Fruit fly (Drosophila melanogaster) whole organism, embryonic: ENCODE data around the gene CG10274.
A peak's percentile ranks its signal among the peaks of the same experiment; 100 is the strongest.

Experiments used
- Adf1 ChIP-seq: fragments of 200-800 bp; sonication (Bioruptor generic); IDR thresholded peaks from 2 replicates; pipeline ENCODE4 v1.3.6; 2022; ENCODE audit warnings: missing biosample characterization, missing genetic modification characterization
- Atf3 ChIP-seq: fragments of 200-800 bp; sonication (Bioruptor generic); optimal IDR thresholded peaks from 3 replicates; lab custom pipeline; 2016; ENCODE audit warnings: missing biosample characterization, missing genetic modification characterization
- CG10267 ChIP-seq: fragments of 200-800 bp; sonication (Bioruptor generic); optimal IDR thresholded peaks from 2 replicates; lab custom pipeline; 2018; ENCODE audit warnings: missing biosample characterization, mild to moderate bottlenecking, missing genetic modification characterization, moderate library complexity
- CG10462 ChIP-seq: fragments of 200-800 bp; sonication (Bioruptor generic); optimal IDR thresholded peaks from 2 replicates; lab custom pipeline; 2016; ENCODE audit warnings: missing biosample characterization, missing genetic modification characterization
- CG12219 ChIP-seq: fragments of 200-800 bp; sonication (Bioruptor generic); optimal IDR thresholded peaks from 3 replicates; lab custom pipeline; 2018; ENCODE audit warnings: missing biosample characterization, mild to moderate bottlenecking, missing genetic modification characterization
- CG13287 ChIP-seq: fragments of 200-800 bp; sonication (Bioruptor generic); IDR thresholded peaks from 2 replicates; pipeline ENCODE4 v1.3.6; 2022; ENCODE audit warnings: missing biosample characterization, missing genetic modification characterization; ENCODE audit not compliant: partially characterized antibody
- CG14710 ChIP-seq: fragments of 200-800 bp; sonication (Bioruptor generic); optimal IDR thresholded peaks from 3 replicates; lab custom pipeline; 2019; ENCODE audit warnings: missing biosample characterization, mild to moderate bottlenecking, missing genetic modification characterization, moderate library complexity
- CG34224 ChIP-seq: fragments of 200-800 bp; sonication (Bioruptor generic); IDR thresholded peaks from 3 replicates; pipeline ENCODE4 v1.3.6; 2022; ENCODE audit warnings: missing biosample characterization, missing genetic modification characterization; ENCODE audit not compliant: partially characterized antibody
- CG34422 ChIP-seq: fragments of 200-800 bp; sonication (Bioruptor generic); IDR thresholded peaks from 3 replicates; pipeline ENCODE4 v1.3.6; 2022; ENCODE audit warnings: missing biosample characterization, missing genetic modification characterization
- CG6175 ChIP-seq: fragments of 200-800 bp; sonication (Bioruptor generic); IDR thresholded peaks from 3 replicates; pipeline ENCODE4 v1.3.6; 2022; ENCODE audit warnings: missing biosample characterization, missing genetic modification characterization
- CG6791 ChIP-seq: fragments of 200-800 bp; sonication (Bioruptor generic); IDR thresholded peaks from 3 replicates; pipeline ENCODE4 v1.3.6; 2022; ENCODE audit warnings: missing biosample characterization, missing genetic modification characterization; ENCODE audit not compliant: partially characterized antibody
- CG7372 ChIP-seq: fragments of 200-800 bp; sonication (Bioruptor generic); IDR thresholded peaks from 2 replicates; pipeline ENCODE4 v1.3.6; 2022; ENCODE audit warnings: missing biosample characterization, missing genetic modification characterization
- CG7745 ChIP-seq: fragments of 200-800 bp; sonication (Bioruptor generic); optimal IDR thresholded peaks from 2 replicates; lab custom pipeline; 2018; ENCODE audit warnings: missing biosample characterization, mild to moderate bottlenecking, missing genetic modification characterization, moderate library complexity
- CG7963 ChIP-seq: fragments of 200-800 bp; sonication (Bioruptor generic); IDR thresholded peaks from 3 replicates; pipeline ENCODE4 v1.3.6; 2022; ENCODE audit warnings: missing biosample characterization, missing genetic modification characterization; ENCODE audit not compliant: partially characterized antibody
- CG9797 ChIP-seq: fragments of 200-800 bp; sonication (Bioruptor generic); optimal IDR thresholded peaks from 3 replicates; lab custom pipeline; 2018; ENCODE audit warnings: missing biosample characterization, mild to moderate bottlenecking, missing genetic modification characterization
- Dp ChIP-seq: fragments of 200-800 bp; sonication (Bioruptor generic); optimal IDR thresholded peaks from 2 replicates; lab custom pipeline; 2018; ENCODE audit warnings: missing biosample characterization, mild to moderate bottlenecking, missing genetic modification characterization, moderate library complexity
- Hmx ChIP-seq: fragments of 200-800 bp; sonication (Bioruptor generic); optimal IDR thresholded peaks from 2 replicates; lab custom pipeline; 2016; ENCODE audit warnings: missing biosample characterization, missing genetic modification characterization
- Hr3 ChIP-seq: fragments of 200-800 bp; sonication (Bioruptor generic); optimal IDR thresholded peaks from 3 replicates; lab custom pipeline; 2016; ENCODE audit warnings: missing biosample characterization, missing genetic modification characterization
- Max ChIP-seq: fragments of 200-800 bp; sonication (Bioruptor generic); optimal IDR thresholded peaks from 2 replicates; lab custom pipeline; 2016; ENCODE audit warnings: missing biosample characterization, mild to moderate bottlenecking, missing genetic modification characterization
- Med ChIP-seq: fragments of 200-800 bp; sonication (Bioruptor generic); peaks from one replicate; lab custom pipeline; 2016; ENCODE audit warnings: missing biosample characterization, missing genetic modification characterization, mild to moderate bottlenecking, inconsistent platforms, moderate library complexity
- Ptx1 ChIP-seq: fragments of 200-800 bp; sonication (Bioruptor generic); IDR thresholded peaks from 2 replicates; pipeline ENCODE4 v1.3.6; 2022; ENCODE audit warnings: missing biosample characterization, missing genetic modification characterization
- Trl ChIP-seq, 3 experiments: fragments of >200 bp in 2 of 3; fragments of 200-800 bp in 1 of 3; sonication (Bioruptor generic) in 1 of 3; optimal IDR thresholded peaks; 2 replicates in 1 of 3; 3 replicates in 2 of 3; lab custom pipeline; 2016 to 2017; ENCODE audit warnings: missing biosample characterization in 1 of 3, missing genetic modification characterization in 1 of 3
- ac ChIP-seq: fragments of 200-800 bp; sonication (Bioruptor generic); optimal IDR thresholded peaks from 3 replicates; lab custom pipeline; 2017; ENCODE audit warnings: missing biosample characterization, mild to moderate bottlenecking, missing genetic modification characterization
- chinmo ChIP-seq: fragments of 200-800 bp; sonication (Bioruptor generic); IDR thresholded peaks from 4 replicates; pipeline ENCODE4 v1.3.6; 2022; ENCODE audit warnings: missing biosample characterization, missing genetic modification characterization; ENCODE audit not compliant: partially characterized antibody
- chm ChIP-seq: fragments of 200-800 bp; sonication (Bioruptor generic); IDR thresholded peaks from 2 replicates; pipeline ENCODE4 v1.3.6; 2022; ENCODE audit warnings: missing biosample characterization, missing genetic modification characterization
- fd3F ChIP-seq: fragments of 200-800 bp; sonication (Bioruptor generic); optimal IDR thresholded peaks from 2 replicates; lab custom pipeline; 2018; ENCODE audit warnings: missing biosample characterization, mild to moderate bottlenecking, missing genetic modification characterization, moderate library complexity
- gcm ChIP-seq: fragments of 200-800 bp; sonication (Bioruptor generic); optimal IDR thresholded peaks from 2 replicates; lab custom pipeline; 2019; ENCODE audit warnings: missing biosample characterization, mild to moderate bottlenecking, missing genetic modification characterization, moderate library complexity
- gfzf ChIP-seq: fragments of 200-800 bp; sonication (Bioruptor generic); optimal IDR thresholded peaks from 2 replicates; lab custom pipeline; 2016; ENCODE audit warnings: missing biosample characterization, mild to moderate bottlenecking, missing genetic modification characterization, moderate library complexity
- grau ChIP-seq: fragments of 200-800 bp; optimal IDR thresholded peaks from 3 replicates; lab custom pipeline; 2019; ENCODE audit warnings: missing biosample characterization, mild to moderate bottlenecking, missing genetic modification characterization, moderate library complexity
- gsb ChIP-seq: fragments of 200-800 bp; sonication (Bioruptor generic); IDR thresholded peaks from 2 replicates; pipeline ENCODE4 v1.3.6; 2022; ENCODE audit warnings: missing biosample characterization, missing genetic modification characterization
- gsb-n ChIP-seq: fragments of 200-800 bp; sonication (Bioruptor generic); optimal IDR thresholded peaks from 3 replicates; lab custom pipeline; 2018; ENCODE audit warnings: missing biosample characterization, mild to moderate bottlenecking, missing genetic modification characterization
- insv ChIP-seq, 2 experiments: fragments of 200-800 bp; sonication (Bioruptor generic); optimal IDR thresholded peaks; 3 replicates each; lab custom pipeline; 2016 to 2018; ENCODE audit warnings: missing biosample characterization in 2 of 2, missing genetic modification characterization in 2 of 2
- jing ChIP-seq: fragments of 200-800 bp; sonication (Bioruptor generic); optimal IDR thresholded peaks from 2 replicates; lab custom pipeline; 2018; ENCODE audit warnings: missing biosample characterization, mild to moderate bottlenecking, missing genetic modification characterization
- kni ChIP-seq: fragments of 200-800 bp; sonication (Bioruptor generic); optimal IDR thresholded peaks from 3 replicates; lab custom pipeline; 2017; ENCODE audit warnings: mild to moderate bottlenecking, missing biosample characterization, missing genetic modification reagents, missing genetic modification characterization
- lov ChIP-seq, 2 experiments: fragments of 200-800 bp in 1 of 2; fragments of >200 bp in 1 of 2; sonication (Bioruptor generic) in 1 of 2; IDR thresholded peaks in 1 of 2; optimal IDR thresholded peaks in 1 of 2; 2 replicates in 1 of 2; 3 replicates in 1 of 2; pipeline versions ENCODE4 v1.3.6 to Lab custom; 2017 to 2022; ENCODE audit warnings: missing biosample characterization in 1 of 2, missing genetic modification characterization in 1 of 2
- luna ChIP-seq: fragments of 200-800 bp; sonication (Bioruptor generic); optimal IDR thresholded peaks from 2 replicates; lab custom pipeline; 2016; ENCODE audit warnings: missing biosample characterization, missing genetic modification characterization
- mam ChIP-seq: fragments of 200-800 bp; sonication (Bioruptor generic); optimal IDR thresholded peaks from 3 replicates; lab custom pipeline; 2016; ENCODE audit warnings: missing biosample characterization, missing genetic modification characterization
- otp ChIP-seq: fragments of 200-800 bp; sonication (Bioruptor generic); IDR thresholded peaks from 3 replicates; pipeline ENCODE4, ENCODE4 v1.3.6; 2022; ENCODE audit warnings: missing biosample characterization, missing genetic modification characterization
- peb ChIP-seq: fragments of 200-800 bp; sonication (Bioruptor generic); IDR thresholded peaks from 2 replicates; pipeline ENCODE4 v1.3.6; 2022; ENCODE audit warnings: missing biosample characterization, missing genetic modification characterization
- ranshi ChIP-seq: fragments of 200-800 bp; sonication (Bioruptor generic); IDR thresholded peaks from 2 replicates; pipeline ENCODE4 v1.3.6; 2022; ENCODE audit warnings: missing biosample characterization, missing genetic modification characterization
- sd ChIP-seq: fragments of 200-800 bp; sonication (Bioruptor generic); optimal IDR thresholded peaks from 3 replicates; lab custom pipeline; 2018; ENCODE audit warnings: missing biosample characterization, mild to moderate bottlenecking, missing genetic modification characterization, moderate library complexity
- slbo ChIP-seq: fragments of 200-800 bp; sonication (Bioruptor generic); IDR thresholded peaks from 2 replicates; pipeline ENCODE4 v1.3.6; 2022; ENCODE audit warnings: missing biosample characterization, missing genetic modification characterization
- stc ChIP-seq: fragments of 200-800 bp; sonication (Bioruptor generic); IDR thresholded peaks from 2 replicates; pipeline ENCODE4 v1.3.6; 2022; ENCODE audit warnings: missing biosample characterization, missing genetic modification characterization
- tll ChIP-seq, 2 experiments: fragments of 200-800 bp in 1 of 2; fragments of >200 bp in 1 of 2; sonication (Bioruptor generic) in 1 of 2; optimal IDR thresholded peaks; 2 replicates each; lab custom pipeline; 2017 to 2019; ENCODE audit warnings: missing biosample characterization in 2 of 2, missing genetic modification characterization in 2 of 2, mild to moderate bottlenecking in 1 of 2, moderate library complexity in 1 of 2
- trem ChIP-seq: fragments of 200-800 bp; optimal IDR thresholded peaks from 3 replicates; lab custom pipeline; 2019; ENCODE audit warnings: missing biosample characterization, mild to moderate bottlenecking, missing genetic modification characterization, moderate library complexity
- unpg ChIP-seq: fragments of 200-800 bp; sonication (Bioruptor generic); optimal IDR thresholded peaks from 3 replicates; lab custom pipeline; 2018; ENCODE audit warnings: missing biosample characterization, mild to moderate bottlenecking, missing genetic modification characterization, moderate library complexity
- yki ChIP-seq: fragments of >200 bp; optimal IDR thresholded peaks from 3 replicates; lab custom pipeline; 2018
- zen2 ChIP-seq: fragments of 200-800 bp; sonication (Bioruptor generic); IDR thresholded peaks from 3 replicates; pipeline ENCODE4 v1.3.6; 2022; ENCODE audit warnings: missing biosample characterization, missing genetic modification characterization; ENCODE audit not compliant: partially characterized antibody

The CG10274 gene

dm6 chr3L:6218517-6219155 is 37.0 kb upstream of the CG10274 start (continued):
- TF ChIP-seq chinmo (GFP tag; lab: Robert Waterston, UW), result peak; percentile 93
- no peak for TF ChIP-seq Atf3
- peak; percentile 30 for TF ChIP-seq CG12219 (GFP tag; lab: Kevin White, UChicago)
- no peak for TF ChIP-seq gsb-n (tag; lab: Kevin White, UChicago)
- peak; percentile 68 for TF ChIP-seq CG13287
- no peak for TF ChIP-seq CG10267
- TF ChIP-seq Adf1 (GFP tag; lab: Robert Waterston, UW), result no peak
- peak; percentile 36 for TF ChIP-seq gcm (GFP tag; lab: Kevin White, UChicago)
- no peak for TF ChIP-seq Ptx1
- TF ChIP-seq CG10462 (GFP tag; lab: Kevin White, UChicago), result no peak
- TF ChIP-seq otp (GFP tag; lab: Robert Waterston, UW), result peak; percentile 13; the same call in 1 of the 3 replicates
- TF ChIP-seq yki, result no peak
- peak in 1 of 2 experiments; percentile 4 for TF ChIP-seq insv (GFP tag; optimal IDR thresholded peaks at IDR 0.05; lab: Kevin White, UChicago)
- TF ChIP-seq Med, result peak; percentile 31
- peak; percentile 95; the same call in 2 of the 3 replicates for TF ChIP-seq CG34422 (GFP tag; lab: Robert Waterston, UW)
- no peak for TF ChIP-seq grau (tag; lab: Kevin White, UChicago)
- no peak for TF ChIP-seq chm (GFP tag; lab: Robert Waterston, UW)
- no peak for TF ChIP-seq jing (GFP tag; lab: Kevin White, UChicago)
- no peak for TF ChIP-seq stc (GFP tag; lab: Robert Waterston, UW)
- TF ChIP-seq lov (optimal IDR thresholded peaks at IDR 0.05; lab: Kevin White, UChicago), result no peak
- TF ChIP-seq lov (GFP tag; IDR thresholded peaks at IDR 0.05; lab: Robert Waterston, UW), result no peak
- no peak; the same call in 2 of the 3 replicates for TF ChIP-seq CG6791
- peak; percentile 40 for TF ChIP-seq kni (GFP tag; lab: Kevin White, UChicago)
- no peak for TF ChIP-seq fd3F (GFP tag; lab: Kevin White, UChicago)
- no peak for TF ChIP-seq CG7372 (GFP tag; lab: Robert Waterston, UW)
- no peak for TF ChIP-seq Max
- TF ChIP-seq ranshi, result no peak
- TF ChIP-seq Trl (optimal IDR thresholded peaks at IDR 0.05; lab: Kevin White, UChicago), result peak; percentile 70 to 72
- TF ChIP-seq Trl (GFP tag; optimal IDR thresholded peaks at IDR 0.05; lab: Kevin White, UChicago), result no peak
- no peak for TF ChIP-seq tll (GFP tag; optimal IDR thresholded peaks at IDR 0.05; lab: Kevin White, UChicago)
- no peak for TF ChIP-seq CG7963 (GFP tag; lab: Robert Waterston, UW)
- TF ChIP-seq unpg (GFP tag; lab: Kevin White, UChicago), result peak; percentile 37
- peak; percentile 32 for TF ChIP-seq ac
- no peak for TF ChIP-seq CG14710 (tag; lab: Kevin White, UChicago)
- TF ChIP-seq Hr3 (GFP tag; lab: Kevin White, UChicago), result no peak
- no peak for TF ChIP-seq Hmx
- no peak for TF ChIP-seq Dp (GFP tag; lab: Kevin White, UChicago)
- peak; percentile 56; the same call in 1 of the 3 replicates for TF ChIP-seq CG34224 (GFP tag; lab: Robert Waterston, UW)
- no peak for TF ChIP-seq trem (tag; lab: Kevin White, UChicago)
- TF ChIP-seq gfzf (GFP tag; lab: Kevin White, UChicago), result no peak
- TF ChIP-seq zen2 (GFP tag; lab: Robert Waterston, UW), result peak; percentile 55; the same call in 1 of the 3 replicates
- TF ChIP-seq CG6175 (GFP tag; lab: Robert Waterston, UW), result no peak
- peak; percentile 63 for TF ChIP-seq sd (tag; lab: Kevin White, UChicago)
- TF ChIP-seq CG7745 (tag; lab: Kevin White, UChicago), result peak; percentile 29
- TF ChIP-seq slbo, result no peak
- TF ChIP-seq mam (GFP tag; lab: Kevin White, UChicago), result no peak
- TF ChIP-seq CG9797 (GFP tag; lab: Kevin White, UChicago), result no peak
- TF ChIP-seq peb (GFP tag; lab: Robert Waterston, UW), result no peak
- TF ChIP-seq gsb, result no peak
- TF ChIP-seq luna (GFP tag; lab: Kevin White, UChicago), result no peak
